Worm (Caenorhabditis elegans): ENCODE measurements around the gene scvp-1.

ce11 chrV:10883478-10883877 is 47.6 kb downstream of the scvp-1 start, which contains the start of gene F32D8.2:
- TF ChIP-seq eor-1 (tag; optimal IDR thresholded peaks at IDR 0.05) (no peak), ZK546.5 (tag; optimal IDR thresholded peaks at IDR 0.05) (no peak), elt-2 (tag; optimal IDR thresholded peaks at IDR 0.05) (no peak), R02D3.7 (tag; optimal IDR thresholded peaks at IDR 0.05) (no peak), lin-15B (tag; optimal IDR thresholded peaks at IDR 0.05) (no peak), zag-1 (tag; optimal IDR thresholded peaks at IDR 0.05) (no peak), egl-27 (tag; optimal IDR thresholded peaks at IDR 0.05) (no peak), jun-1 (tag; optimal IDR thresholded peaks at IDR 0.05) (no peak), lin-39 (tag; optimal IDR thresholded peaks at IDR 0.05) (no peak), nhr-28 (tag; optimal IDR thresholded peaks at IDR 0.05) (no peak), elt-1 (tag; optimal IDR thresholded peaks at IDR 0.05) (no peak)

All from whole organism, L3 larva.